1 fruit fly cellular context compared by ENCODE assay signal in the genomic region with DNA sequence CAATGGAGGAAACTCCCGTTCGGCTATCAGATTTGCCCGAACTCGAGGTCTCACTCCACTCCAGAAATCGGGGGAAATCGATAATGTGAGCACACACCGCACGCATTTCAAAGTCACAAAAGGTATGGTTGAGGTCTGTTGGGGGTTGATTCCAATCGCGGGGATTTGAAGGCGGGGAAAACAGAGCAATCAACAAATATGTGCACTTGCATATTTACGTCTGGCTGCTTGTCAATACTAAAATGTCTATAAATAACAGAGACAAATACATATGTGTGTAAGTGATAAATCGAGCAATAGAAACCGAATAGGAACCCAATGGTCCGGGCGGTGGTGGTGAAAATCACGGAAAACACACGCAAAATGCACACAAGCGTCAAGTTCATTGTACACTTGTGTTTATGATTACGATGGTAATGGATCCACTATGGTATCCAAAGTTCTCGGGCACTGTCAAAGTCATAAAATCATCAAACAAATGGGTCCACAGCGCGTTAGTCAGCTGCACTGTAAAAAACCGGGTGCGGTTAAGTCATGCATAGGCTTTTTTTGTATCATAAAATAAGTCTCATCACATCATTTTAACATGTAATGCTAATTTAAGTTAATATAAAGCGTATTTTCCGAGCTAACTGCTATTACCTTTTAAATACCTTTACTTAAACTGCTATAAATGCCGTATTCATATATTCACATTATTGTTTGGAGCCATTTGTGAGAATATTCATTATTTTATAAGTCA.
TF ChIP-seq lines count a peak whose summit lies in the region.

No protein-coding gene starts in this region.

TF ChIP-seq in whole organism, embryonic, 481 proteins besides CTCF, POLR2A, EP300 and RAD21 (continued from another document and continues in another):
- peak; percentile 63 for TF ChIP-seq Meics (GFP tag; optimal IDR thresholded peaks at IDR 0.05; lab: Kevin White, UChicago)
- TF ChIP-seq ind (GFP tag; optimal IDR thresholded peaks at IDR 0.05; lab: Kevin White, UChicago) = peak; percentile 36
- peak; percentile 94 for TF ChIP-seq kni (GFP tag; optimal IDR thresholded peaks at IDR 0.05; lab: Kevin White, UChicago)
- TF ChIP-seq caup (GFP tag; optimal IDR thresholded peaks at IDR 0.05; lab: Kevin White, UChicago; ENCODE audit: severe bottlenecking) = peak; percentile 90
- peak; percentile 78 for TF ChIP-seq CG8281 (tag; optimal IDR thresholded peaks at IDR 0.05; lab: Kevin White, UChicago)
- TF ChIP-seq sqz (GFP tag; optimal IDR thresholded peaks at IDR 0.05; lab: Kevin White, UChicago) = peak; percentile 87
- peak; percentile 81 for TF ChIP-seq CG30431 (GFP tag; optimal IDR thresholded peaks at IDR 0.05; lab: Kevin White, UChicago)
- peak; percentile 80 for TF ChIP-seq sug (tag; optimal IDR thresholded peaks at IDR 0.05; lab: Kevin White, UChicago)
- no peak for TF ChIP-seq bbx (GFP tag; IDR thresholded peaks at IDR 0.05; lab: Robert Waterston, UW; ENCODE audit: partially characterized antibody)
- TF ChIP-seq Opbp (GFP tag; IDR thresholded peaks at IDR 0.05; lab: Robert Waterston, UW; ENCODE audit: partially characterized antibody) = no peak
- no peak for TF ChIP-seq D (optimal IDR thresholded peaks at IDR 0.05; lab: Kevin White, UChicago)
- TF ChIP-seq D (GFP tag; optimal IDR thresholded peaks at IDR 0.05; lab: Kevin White, UChicago) = peak; percentile 93
- TF ChIP-seq CG30020 (tag; optimal IDR thresholded peaks at IDR 0.05; lab: Kevin White, UChicago) = peak; percentile 51
- peak; percentile 80 for TF ChIP-seq CG34422 (GFP tag; IDR thresholded peaks at IDR 0.05; lab: Robert Waterston, UW)
- TF ChIP-seq CG6654 (GFP tag; optimal IDR thresholded peaks at IDR 0.05; lab: Kevin White, UChicago) = peak; percentile 69
- TF ChIP-seq CG6683 (GFP tag; optimal IDR thresholded peaks at IDR 0.05; lab: Kevin White, UChicago) = peak; percentile 77
- TF ChIP-seq Sry-δ (GFP tag; optimal IDR thresholded peaks at IDR 0.05; lab: Kevin White, UChicago) = peak; percentile 56
- peak; percentile 69 for TF ChIP-seq bigmax (GFP tag; optimal IDR thresholded peaks at IDR 0.05; lab: Kevin White, UChicago)
- peak; percentile 55; the same call in 2 of the 3 replicates for TF ChIP-seq B-H1 (GFP tag; IDR thresholded peaks at IDR 0.05; lab: Robert Waterston, UW)
- TF ChIP-seq dm (GFP tag; optimal IDR thresholded peaks at IDR 0.05; lab: Kevin White, UChicago) = peak; percentile 58
- TF ChIP-seq Vsx1 (GFP tag; optimal IDR thresholded peaks at IDR 0.05; lab: Kevin White, UChicago) = peak; percentile 98
- no peak; the same call in 1 of the 2 replicates for TF ChIP-seq klu (GFP tag; IDR thresholded peaks at IDR 0.05; lab: Robert Waterston, UW)
- TF ChIP-seq trh (GFP tag; optimal IDR thresholded peaks at IDR 0.05; lab: Kevin White, UChicago) = peak; percentile 88
- TF ChIP-seq ac (GFP tag; optimal IDR thresholded peaks at IDR 0.05; lab: Kevin White, UChicago) = peak; percentile 95
- TF ChIP-seq CG11247 (GFP tag; IDR thresholded peaks at IDR 0.05; lab: Robert Waterston, UW) = peak; percentile 83
- peak; percentile 86 for TF ChIP-seq CG18262 (tag; optimal IDR thresholded peaks at IDR 0.05; lab: Kevin White, UChicago)
- TF ChIP-seq tgo (GFP tag; IDR thresholded peaks at IDR 0.05; lab: Robert Waterston, UW) = peak; percentile 58; the same call in 2 of the 3 replicates
- peak; percentile 53 for TF ChIP-seq CG4617 (GFP tag; optimal IDR thresholded peaks at IDR 0.05; lab: Kevin White, UChicago; ENCODE audit: borderline replicate concordance)
- peak; percentile 65 for TF ChIP-seq pfk (GFP tag; optimal IDR thresholded peaks at IDR 0.05; lab: Kevin White, UChicago)
- TF ChIP-seq sob (GFP tag; IDR thresholded peaks at IDR 0.05; lab: Robert Waterston, UW) = peak; percentile 86
- TF ChIP-seq NK7.1 (GFP tag; optimal IDR thresholded peaks at IDR 0.05; lab: Kevin White, UChicago) = peak; percentile 88
- no peak for TF ChIP-seq Poxn (GFP tag; IDR thresholded peaks at IDR 0.05; lab: Robert Waterston, UW)
- TF ChIP-seq Rx (GFP tag; IDR thresholded peaks at IDR 0.05; lab: Robert Waterston, UW) = peak; percentile 73
- peak in 1 of 2 experiments; percentile 62 for TF ChIP-seq crp (GFP tag; optimal IDR thresholded peaks at IDR 0.05; lab: Kevin White, UChicago)
- TF ChIP-seq pan (optimal IDR thresholded peaks at IDR 0.05; lab: Kevin White, UChicago) = no peak
- TF ChIP-seq pan (GFP tag; optimal IDR thresholded peaks at IDR 0.05 in 1 of 2, IDR thresholded peaks at IDR 0.05 in 1 of 2) = peak in 1 of 2 experiments; percentile 85
- TF ChIP-seq CG13624 (GFP tag; optimal IDR thresholded peaks at IDR 0.05; lab: Kevin White, UChicago) = peak; percentile 53
- peak in 1 of 2 experiments; percentile 37 for TF ChIP-seq Eip74EF (GFP tag; optimal IDR thresholded peaks at IDR 0.05; lab: Kevin White, UChicago)
- TF ChIP-seq Bteb2 (GFP tag; optimal IDR thresholded peaks at IDR 0.05; lab: Kevin White, UChicago) = peak; percentile 53
- TF ChIP-seq Dip3 (GFP tag; optimal IDR thresholded peaks at IDR 0.05; lab: Kevin White, UChicago) = no peak
- TF ChIP-seq D19A (tag; optimal IDR thresholded peaks at IDR 0.05; lab: Kevin White, UChicago) = peak; percentile 75
- peak; percentile 54 for TF ChIP-seq danr (GFP tag; IDR thresholded peaks at IDR 0.05; lab: Robert Waterston, UW)
- TF ChIP-seq CG7987 (GFP tag; optimal IDR thresholded peaks at IDR 0.05; lab: Kevin White, UChicago) = peak; percentile 93
- no peak for TF ChIP-seq Dp (GFP tag; optimal IDR thresholded peaks at IDR 0.05; lab: Kevin White, UChicago)
- TF ChIP-seq CG6175 (GFP tag; IDR thresholded peaks at IDR 0.05; lab: Robert Waterston, UW) = peak; percentile 55; the same call in 1 of the 3 replicates
- peak; percentile 80 for TF ChIP-seq CG9609 (GFP tag; optimal IDR thresholded peaks at IDR 0.05; lab: Kevin White, UChicago)
- no peak for TF ChIP-seq CG13287 (GFP tag; IDR thresholded peaks at IDR 0.05; lab: Robert Waterston, UW; ENCODE audit: partially characterized antibody)
- peak; percentile 81 for TF ChIP-seq CG4360 (GFP tag; IDR thresholded peaks at IDR 0.05; lab: Robert Waterston, UW)
- TF ChIP-seq CG1024 (GFP tag; IDR thresholded peaks at IDR 0.05; lab: Robert Waterston, UW) = peak; percentile 89
- peak; percentile 62; the same call in 2 of the 3 replicates for TF ChIP-seq dysf (GFP tag; IDR thresholded peaks at IDR 0.05; lab: Robert Waterston, UW)
- peak; percentile 93 for TF ChIP-seq CG1529 (GFP tag; optimal IDR thresholded peaks at IDR 0.05; lab: Kevin White, UChicago)
- peak; percentile 87 for TF ChIP-seq CG9876 (GFP tag; optimal IDR thresholded peaks at IDR 0.05; lab: Kevin White, UChicago)
- TF ChIP-seq grn (GFP tag; optimal IDR thresholded peaks at IDR 0.05; lab: Kevin White, UChicago) = peak; percentile 98
- TF ChIP-seq hth (optimal IDR thresholded peaks at IDR 0.05; lab: Kevin White, UChicago) = no peak
- peak; percentile 18 for TF ChIP-seq ab (GFP tag; optimal IDR thresholded peaks at IDR 0.05; lab: Kevin White, UChicago)
- TF ChIP-seq gfzf (GFP tag; optimal IDR thresholded peaks at IDR 0.05; lab: Kevin White, UChicago) = peak; percentile 18
- TF ChIP-seq CG16815 (GFP tag; optimal IDR thresholded peaks at IDR 0.05; lab: Kevin White, UChicago) = peak; percentile 74
- no peak for TF ChIP-seq ato (GFP tag; IDR thresholded peaks at IDR 0.05; lab: Robert Waterston, UW; ENCODE audit: partially characterized antibody)
- TF ChIP-seq ranshi (GFP tag; IDR thresholded peaks at IDR 0.05; lab: Robert Waterston, UW) = peak; percentile 75
- TF ChIP-seq CG30403 (GFP tag; optimal IDR thresholded peaks at IDR 0.05; lab: Kevin White, UChicago) = peak; percentile 28
- TF ChIP-seq CG33557 (GFP tag; optimal IDR thresholded peaks at IDR 0.05; lab: Kevin White, UChicago) = peak; percentile 99
- TF ChIP-seq gt (GFP tag; IDR thresholded peaks at IDR 0.05; lab: Robert Waterston, UW) = peak; percentile 41; the same call in 1 of the 2 replicates
- TF ChIP-seq Hr51 (GFP tag; optimal IDR thresholded peaks at IDR 0.05; lab: Kevin White, UChicago) = peak; percentile 48 to 81
- TF ChIP-seq CG7745 (tag; optimal IDR thresholded peaks at IDR 0.05; lab: Kevin White, UChicago) = peak; percentile 93
- no peak for TF ChIP-seq usp (GFP tag; optimal IDR thresholded peaks at IDR 0.05; lab: Kevin White, UChicago)
- no peak for TF ChIP-seq Dbx (GFP tag; IDR thresholded peaks at IDR 0.05; lab: Robert Waterston, UW)
- TF ChIP-seq Nf-YA (GFP tag; IDR thresholded peaks at IDR 0.05; lab: Robert Waterston, UW) = peak; percentile 75
- TF ChIP-seq CG1233 (GFP tag; optimal IDR thresholded peaks at IDR 0.05; lab: Kevin White, UChicago) = peak; percentile 94
- peak; percentile 67 for TF ChIP-seq gcm2 (GFP tag; optimal IDR thresholded peaks at IDR 0.05; lab: Kevin White, UChicago)
- peak; percentile 92 for TF ChIP-seq CG12104 (GFP tag; optimal IDR thresholded peaks at IDR 0.05; lab: Kevin White, UChicago)
- no peak for TF ChIP-seq NFAT (GFP tag; IDR thresholded peaks at IDR 0.05; lab: Robert Waterston, UW)
- peak; percentile 95 for TF ChIP-seq Lhr (GFP tag; optimal IDR thresholded peaks at IDR 0.05; lab: Kevin White, UChicago)
- peak; percentile 58 for TF ChIP-seq HLH54F (GFP tag; optimal IDR thresholded peaks at IDR 0.05; lab: Kevin White, UChicago)
- peak; percentile 94 for TF ChIP-seq Camta (GFP tag; optimal IDR thresholded peaks at IDR 0.05; lab: Kevin White, UChicago)
- TF ChIP-seq CG32772 (GFP tag; IDR thresholded peaks at IDR 0.05; lab: Robert Waterston, UW) = peak; percentile 63
- no peak for TF ChIP-seq CG2889 (GFP tag; IDR thresholded peaks at IDR 0.05; lab: Robert Waterston, UW)
- peak; percentile 92 for TF ChIP-seq CG16863 (GFP tag; optimal IDR thresholded peaks at IDR 0.05; lab: Kevin White, UChicago)
- TF ChIP-seq CG10959 (GFP tag; IDR thresholded peaks at IDR 0.05; lab: Robert Waterston, UW) = peak; percentile 78
- peak; percentile 77 for TF ChIP-seq CG15514 (GFP tag; optimal IDR thresholded peaks at IDR 0.05; lab: Kevin White, UChicago)
- TF ChIP-seq CG15011 (GFP tag; optimal IDR thresholded peaks at IDR 0.05; lab: Kevin White, UChicago) = peak; percentile 88
- peak; percentile 88 for TF ChIP-seq psq (GFP tag; optimal IDR thresholded peaks at IDR 0.05; lab: Kevin White, UChicago)
- no peak for TF ChIP-seq Dll (GFP tag; IDR thresholded peaks at IDR 0.05; lab: Robert Waterston, UW; ENCODE audit: partially characterized antibody)
- TF ChIP-seq pho (GFP tag; optimal IDR thresholded peaks at IDR 0.05; lab: Kevin White, UChicago) = peak; percentile 55
- TF ChIP-seq CG10543 (GFP tag; optimal IDR thresholded peaks at IDR 0.05; lab: Kevin White, UChicago) = peak; percentile 75
- TF ChIP-seq h (optimal IDR thresholded peaks at IDR 0.05; lab: Kevin White, UChicago) = no peak
- peak; percentile 82 for TF ChIP-seq salm (tag; optimal IDR thresholded peaks at IDR 0.05; lab: Kevin White, UChicago)
- TF ChIP-seq CG1832 (GFP tag; optimal IDR thresholded peaks at IDR 0.05; lab: Kevin White, UChicago) = no peak
- TF ChIP-seq CG10979 (tag; optimal IDR thresholded peaks at IDR 0.05; lab: Kevin White, UChicago) = peak; percentile 73
- TF ChIP-seq Atf6 (GFP tag; IDR thresholded peaks at IDR 0.05; lab: Robert Waterston, UW) = 0 out of 2 replicates have a peak, but pooled peaks have one; percentile 37
- peak; percentile 90 for TF ChIP-seq sr (GFP tag; IDR thresholded peaks at IDR 0.05; lab: Robert Waterston, UW)
- TF ChIP-seq grau (tag; optimal IDR thresholded peaks at IDR 0.05; lab: Kevin White, UChicago) = peak; percentile 64
- TF ChIP-seq nerfin-2 (GFP tag; IDR thresholded peaks at IDR 0.05; lab: Robert Waterston, UW; ENCODE audit: partially characterized antibody) = no peak
- peak; percentile 87 for TF ChIP-seq CG12299 (tag; optimal IDR thresholded peaks at IDR 0.05; lab: Kevin White, UChicago)
- TF ChIP-seq CG3407 (GFP tag; optimal IDR thresholded peaks at IDR 0.05; lab: Kevin White, UChicago) = peak; percentile 98
- peak; percentile 87 for TF ChIP-seq en (GFP tag; optimal IDR thresholded peaks at IDR 0.05; lab: Kevin White, UChicago)
- TF ChIP-seq CG8478 (optimal IDR thresholded peaks at IDR 0.05; lab: Kevin White, UChicago) = no peak
- peak; percentile 84 for TF ChIP-seq CG11093 (GFP tag; IDR thresholded peaks at IDR 0.05; lab: Robert Waterston, UW)
- peak; percentile 80 for TF ChIP-seq mirr (GFP tag; optimal IDR thresholded peaks at IDR 0.05; lab: Kevin White, UChicago)
- peak; percentile 94 for TF ChIP-seq CG8944 (GFP tag; optimal IDR thresholded peaks at IDR 0.05; lab: Kevin White, UChicago)
- peak; percentile 97 for TF ChIP-seq CG2875 (GFP tag; optimal IDR thresholded peaks at IDR 0.05; lab: Kevin White, UChicago)
- TF ChIP-seq CG2199 (GFP tag; IDR thresholded peaks at IDR 0.05; lab: Robert Waterston, UW) = no peak; the same call in 2 of the 3 replicates
- no peak for TF ChIP-seq vfl (GFP tag; optimal IDR thresholded peaks at IDR 0.05; lab: Kevin White, UChicago)
- peak; percentile 87 for TF ChIP-seq Spps (tag; optimal IDR thresholded peaks at IDR 0.05; lab: Kevin White, UChicago)
- TF ChIP-seq CG12071 (GFP tag; optimal IDR thresholded peaks at IDR 0.05; lab: Kevin White, UChicago) = peak; percentile 86
- peak; percentile 64 for TF ChIP-seq CG10267 (tag; optimal IDR thresholded peaks at IDR 0.05; lab: Kevin White, UChicago)
- TF ChIP-seq Blimp-1 (GFP tag; optimal IDR thresholded peaks at IDR 0.05; lab: Kevin White, UChicago) = peak; percentile 90
- peak; percentile 72 for TF ChIP-seq CG3163 (GFP tag; optimal IDR thresholded peaks at IDR 0.05; lab: Kevin White, UChicago)
- peak; percentile 89 for TF ChIP-seq CG13894 (tag; optimal IDR thresholded peaks at IDR 0.05; lab: Kevin White, UChicago)
- TF ChIP-seq crol (GFP tag; IDR thresholded peaks at IDR 0.05; lab: Robert Waterston, UW) = peak; percentile 83
- peak; percentile 79 for TF ChIP-seq Fer1 (GFP tag; optimal IDR thresholded peaks at IDR 0.05; lab: Kevin White, UChicago)
- TF ChIP-seq CG3726 (GFP tag; IDR thresholded peaks at IDR 0.05; lab: Robert Waterston, UW) = peak; percentile 72; the same call in 1 of the 3 replicates
- TF ChIP-seq Sox102F (GFP tag; optimal IDR thresholded peaks at IDR 0.05; lab: Kevin White, UChicago) = peak; percentile 86
- TF ChIP-seq CG4854 (GFP tag; optimal IDR thresholded peaks at IDR 0.05; lab: Kevin White, UChicago) = peak; percentile 91
- TF ChIP-seq sd (tag; optimal IDR thresholded peaks at IDR 0.05; lab: Kevin White, UChicago) = peak; percentile 64
- peak; percentile 48 for TF ChIP-seq scrt (GFP tag; optimal IDR thresholded peaks at IDR 0.05; lab: Kevin White, UChicago)
- TF ChIP-seq MBD-R2 (GFP tag; IDR thresholded peaks at IDR 0.05; lab: Robert Waterston, UW) = peak; percentile 23; the same call in 1 of the 2 replicates
- peak; percentile 85 for TF ChIP-seq CG4424 (GFP tag; optimal IDR thresholded peaks at IDR 0.05; lab: Kevin White, UChicago)
- TF ChIP-seq Hr78 (GFP tag; optimal IDR thresholded peaks at IDR 0.05; lab: Kevin White, UChicago) = peak in 1 of 2 experiments; percentile 25
- peak; percentile 72 for TF ChIP-seq Sry-β (GFP tag; optimal IDR thresholded peaks at IDR 0.05; lab: Kevin White, UChicago)
- no peak for TF ChIP-seq Lim3 (GFP tag; IDR thresholded peaks at IDR 0.05; lab: Robert Waterston, UW)
